Fruit fly (Drosophila melanogaster): ENCODE data around the gene Papst2.

The Papst2 gene

DNA sequence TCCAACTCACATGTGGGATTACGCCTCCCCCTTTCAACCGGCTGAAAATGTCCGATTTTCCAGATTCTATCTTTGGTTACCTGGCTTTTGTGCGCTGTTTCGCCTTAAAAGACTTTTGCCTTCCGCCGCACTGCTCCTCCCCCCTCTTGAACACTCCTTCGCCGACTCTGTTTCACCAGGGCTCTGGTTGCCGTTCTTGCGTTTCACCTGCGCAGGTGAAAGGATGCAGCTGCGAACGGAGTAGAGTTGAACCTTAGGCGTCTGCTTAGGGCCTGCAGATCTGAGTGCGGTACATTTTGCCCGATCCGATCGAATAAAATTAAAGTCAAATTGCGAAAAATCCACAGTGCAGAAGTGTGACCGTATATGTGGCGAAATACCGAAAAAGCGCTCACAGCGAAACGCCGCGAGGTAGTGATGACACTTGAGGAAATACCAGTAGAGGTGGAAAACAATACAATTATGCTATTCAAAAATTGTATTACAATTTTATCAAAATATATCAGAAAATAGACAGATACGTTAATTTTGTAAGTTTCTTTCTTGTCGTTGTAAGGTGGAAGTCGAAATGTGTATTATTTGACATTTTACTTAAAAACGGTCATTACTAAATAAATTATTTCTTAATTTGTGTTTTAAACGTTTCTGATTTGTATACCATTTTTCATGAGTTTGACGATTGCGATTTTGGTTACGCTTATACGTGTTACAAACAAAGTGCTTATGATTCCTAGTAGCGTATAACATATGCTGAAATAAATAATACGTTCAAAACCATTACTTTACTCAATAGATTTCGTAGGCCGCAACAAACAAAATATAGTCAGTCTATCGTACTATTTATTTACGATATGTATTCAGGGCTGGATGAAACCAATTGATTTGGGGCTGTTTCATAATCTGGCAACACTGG, 26.7 kb upstream of the Papst2 start, which contains the start of the genes CG6664 and CG7728 (continued):
- TF ChIP-seq pfk (GFP tag; optimal IDR thresholded peaks at IDR 0.05) (no peak), Nf-YB (GFP tag; optimal IDR thresholded peaks at IDR 0.05) (peak; percentile 30), Ets97D (GFP tag; optimal IDR thresholded peaks at IDR 0.05) (peak; percentile 12), CG11560 (tag; IDR thresholded peaks at IDR 0.05) (no peak), dmrt11E (tag; optimal IDR thresholded peaks at IDR 0.05) (peak; percentile 57), CG9215 (GFP tag; IDR thresholded peaks at IDR 0.05) (peak; percentile 46), CG1792 (GFP tag; optimal IDR thresholded peaks at IDR 0.05) (no peak), CG5180 (GFP tag; optimal IDR thresholded peaks at IDR 0.05) (no peak), CG2116 (GFP tag; optimal IDR thresholded peaks at IDR 0.05) (peak; percentile 42), Oaz (GFP tag; IDR thresholded peaks at IDR 0.05) (no peak), D19B (GFP tag; optimal IDR thresholded peaks at IDR 0.05) (no peak), klu (GFP tag; IDR thresholded peaks at IDR 0.05) (no peak), gce (GFP tag; IDR thresholded peaks at IDR 0.05) (no peak), dmrt99B (tag; optimal IDR thresholded peaks at IDR 0.05) (no peak), CG11456 (GFP tag; IDR thresholded peaks at IDR 0.05) (peak; percentile 74; the same call in 2 of the 3 replicates), CG4404 (GFP tag; IDR thresholded peaks at IDR 0.05) (no peak), CG10979 (tag; optimal IDR thresholded peaks at IDR 0.05) (peak; percentile 14), Spps (tag; optimal IDR thresholded peaks at IDR 0.05) (no peak), CG1647 (GFP tag; optimal IDR thresholded peaks at IDR 0.05) (peak; percentile 47), crc (GFP tag; optimal IDR thresholded peaks at IDR 0.05) (no peak), pan (optimal IDR thresholded peaks at IDR 0.05) (no peak), pan (GFP tag; optimal IDR thresholded peaks at IDR 0.05 in 1 of 2, IDR thresholded peaks at IDR 0.05 in 1 of 2) (peak in 1 of 2 experiments; percentile 36), dysf (GFP tag; IDR thresholded peaks at IDR 0.05) (peak; percentile 16; the same call in 1 of the 3 replicates), zen2 (GFP tag; IDR thresholded peaks at IDR 0.05; ENCODE audit: partially characterized antibody) (no peak), trh (GFP tag; optimal IDR thresholded peaks at IDR 0.05) (no peak), CG10321 (GFP tag; IDR thresholded peaks at IDR 0.05) (no peak), CG8281 (tag; optimal IDR thresholded peaks at IDR 0.05) (no peak), maf-S (GFP tag; optimal IDR thresholded peaks at IDR 0.05) (no peak), Mes4 (GFP tag; optimal IDR thresholded peaks at IDR 0.05) (no peak), CG10565 (GFP tag; optimal IDR thresholded peaks at IDR 0.05) (no peak), CG9797 (GFP tag; optimal IDR thresholded peaks at IDR 0.05) (peak; percentile 64), HHEX (GFP tag; optimal IDR thresholded peaks at IDR 0.05) (peak; percentile 19), CG30020 (tag; optimal IDR thresholded peaks at IDR 0.05) (peak; percentile 45), Camta (GFP tag; optimal IDR thresholded peaks at IDR 0.05) (peak; percentile 13), kah (GFP tag; optimal IDR thresholded peaks at IDR 0.05) (no peak), NC2α (GFP tag; optimal IDR thresholded peaks at IDR 0.05) (no peak), CrebB (tag; optimal IDR thresholded peaks at IDR 0.05) (no peak), CG12391 (tag; optimal IDR thresholded peaks at IDR 0.05) (peak; percentile 59), nmo (GFP tag; optimal IDR thresholded peaks at IDR 0.05) (peak; percentile 65), row (GFP tag; IDR thresholded peaks at IDR 0.05) (peak; percentile 88), CG10462 (GFP tag; optimal IDR thresholded peaks at IDR 0.05) (no peak), nerfin-1 (tag; optimal IDR thresholded peaks at IDR 0.05) (peak; percentile 43), tap (tag; optimal IDR thresholded peaks at IDR 0.05) (no peak), fd64A (GFP tag; optimal IDR thresholded peaks at IDR 0.05) (no peak), CG4730 (GFP tag; IDR thresholded peaks at IDR 0.05) (no peak), inv (GFP tag; IDR thresholded peaks at IDR 0.05; ENCODE audit: partially characterized antibody) (peak; percentile 39; the same call in 1 of the 2 replicates), CG11696 (GFP tag; IDR thresholded peaks at IDR 0.05) (no peak), fd3F (GFP tag; optimal IDR thresholded peaks at IDR 0.05) (peak; percentile 6), CG10267 (tag; optimal IDR thresholded peaks at IDR 0.05) (peak; percentile 35)

All from whole organism, embryonic.